Worm (Caenorhabditis elegans) whole organism, L4/young adult: ENCODE measurements around the gene thn-1.

Experiments
- W03F9.2 ChIP-seq: fragments of 150-350 bp; optimal IDR thresholded peaks from 2 replicates; lab custom pipeline; 2014; ENCODE audit warnings: missing biosample characterization, missing genetic modification characterization
- him-1 ChIP-seq: sonication (generic microtip); optimal IDR thresholded peaks from 2 replicates; lab custom pipeline; 2016; ENCODE audit warnings: missing genotype, missing genetic modification reagents, missing genetic modification characterization, missing compliant biosample characterization

- TF ChIP-seq him-1 (tag; lab: Kevin White, UChicago) (no peak), W03F9.2 (tag; lab: Kevin White, UChicago) (no peak)
Observed at ce11 chrIV:12403440-12403839, 23.6 kb downstream of the thn-1 start.
